Worm (Caenorhabditis elegans) whole organism, L4 larva: ENCODE data around the gene T21B4.3.

Source experiments
- daf-19 ChIP-seq: fragments of 200-800 bp; sonication (Bioruptor generic); conservative IDR thresholded peaks from 2 replicates; pipeline ENCODE4 v1.3.6; 2022; ENCODE audit warnings: missing genetic modification characterization, missing compliant biosample characterization
- egl-27 ChIP-seq: sonication (generic microtip); optimal IDR thresholded peaks from 3 replicates; lab custom pipeline; 2017; ENCODE audit warnings: missing biosample characterization, missing genetic modification reagents, missing genetic modification characterization
- fkh-10 ChIP-seq: fragments of 150-350 bp; optimal IDR thresholded peaks from 2 replicates; lab custom pipeline; 2014; ENCODE audit warnings: missing biosample characterization, missing genetic modification reagents, missing genetic modification characterization
- nhr-11 ChIP-seq: fragments of 150-350 bp; optimal IDR thresholded peaks from 2 replicates; lab custom pipeline; 2014; ENCODE audit warnings: missing biosample characterization, missing genetic modification characterization
- nhr-237 ChIP-seq: sonication (generic microtip); optimal IDR thresholded peaks from 2 replicates; lab custom pipeline; 2017; ENCODE audit warnings: missing biosample characterization, missing genetic modification characterization
- nhr-28 ChIP-seq: fragments of 150-350 bp; optimal IDR thresholded peaks from 2 replicates; lab custom pipeline; 2014; ENCODE audit warnings: missing biosample characterization, missing genetic modification characterization
- nhr-41 ChIP-seq: fragments of 200-800 bp; sonication (Bioruptor generic); IDR thresholded peaks from 2 replicates; pipeline ENCODE4 v1.3.6; 2022; ENCODE audit warnings: missing genetic modification reagents, missing genetic modification characterization, missing compliant biosample characterization
- skn-1 ChIP-seq: fragments of 150-350 bp; optimal IDR thresholded peaks from 2 replicates; lab custom pipeline; 2014; ENCODE audit warnings: missing biosample characterization, missing genetic modification characterization
- snpc-4 ChIP-seq: fragments of 150-350 bp; optimal IDR thresholded peaks from 2 replicates; lab custom pipeline; 2014; ENCODE audit warnings: missing biosample characterization, missing genetic modification characterization
- ztf-11 ChIP-seq: fragments of 150-350 bp; optimal IDR thresholded peaks from 2 replicates; lab custom pipeline; 2014; ENCODE audit warnings: missing biosample characterization, missing genetic modification characterization

DNA sequence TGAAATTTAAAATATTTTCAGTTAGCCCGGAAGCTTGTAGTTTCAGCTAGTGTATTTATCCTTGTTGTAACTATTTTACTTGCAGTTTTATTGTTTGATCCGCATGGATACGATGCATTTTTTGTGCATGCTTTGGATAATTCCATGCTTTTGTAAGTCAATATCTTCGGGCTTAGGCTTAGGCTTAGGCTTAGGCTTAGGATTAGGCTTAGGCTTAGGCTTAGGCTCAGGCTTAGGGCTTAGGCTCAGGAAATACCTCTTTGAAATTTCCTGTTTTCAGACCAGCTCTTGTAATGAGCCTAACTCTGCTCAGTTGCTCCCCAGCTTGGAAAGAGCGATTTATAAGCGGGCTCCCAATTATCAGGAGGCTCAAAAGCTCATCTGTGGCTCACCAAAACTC is 29.8 kb downstream of the T21B4.3 start, which contains the start of gene srg-16:
- TF ChIP-seq nhr-28 (tag; lab: Kevin White, UChicago) (no peak), daf-19 (GFP tag; lab: Robert Waterston, UW) (no peak), nhr-11 (no peak), skn-1 (tag; lab: Kevin White, UChicago) (no peak), nhr-237 (tag; lab: Kevin White, UChicago) (no peak), nhr-41 (GFP tag; lab: Robert Waterston, UW) (no peak), egl-27 (no peak), ztf-11 (tag; lab: Kevin White, UChicago) (no peak), snpc-4 (tag; lab: Kevin White, UChicago) (no peak), fkh-10 (GFP tag; lab: Kevin White, UChicago) (no peak)
